Fruit fly (Drosophila melanogaster) whole organism, embryonic: Measurements from ENCODE around the gene Elp5.

Source experiments
- BtbVII ChIP-seq: fragments of 200-800 bp; sonication (Bioruptor generic); optimal IDR thresholded peaks from 3 replicates; lab custom pipeline; 2017; ENCODE audit warnings: missing biosample characterization, mild to moderate bottlenecking, missing genetic modification characterization
- CG11504 ChIP-seq: fragments of 200-800 bp; sonication (Bioruptor generic); optimal IDR thresholded peaks from 3 replicates; lab custom pipeline; 2019; ENCODE audit warnings: missing biosample characterization, mild to moderate bottlenecking, missing genetic modification characterization, moderate library complexity
- CG12219 ChIP-seq: fragments of 200-800 bp; sonication (Bioruptor generic); optimal IDR thresholded peaks from 3 replicates; lab custom pipeline; 2018; ENCODE audit warnings: missing biosample characterization, mild to moderate bottlenecking, missing genetic modification characterization
- CG12744 ChIP-seq: fragments of 200-800 bp; sonication (Bioruptor generic); optimal IDR thresholded peaks from 2 replicates; lab custom pipeline; 2016; ENCODE audit warnings: missing biosample characterization, missing genetic modification characterization
- CG12942 ChIP-seq: fragments of 200-800 bp; sonication (Bioruptor generic); optimal IDR thresholded peaks from 3 replicates; lab custom pipeline; 2016; ENCODE audit warnings: missing biosample characterization, missing genetic modification characterization
- CG14441 ChIP-seq: fragments of 200-800 bp; sonication (Bioruptor generic); IDR thresholded peaks from 2 replicates; pipeline ENCODE4 v1.3.6; 2022; ENCODE audit warnings: missing biosample characterization, missing genetic modification characterization
- CG14667 ChIP-seq: fragments of 200-800 bp; sonication (Bioruptor generic); IDR thresholded peaks from 2 replicates; pipeline ENCODE4 v1.3.6; 2022; ENCODE audit warnings: missing biosample characterization, missing genetic modification characterization
- CG16815 ChIP-seq: fragments of 200-800 bp; sonication (Bioruptor generic); optimal IDR thresholded peaks from 3 replicates; lab custom pipeline; 2017; ENCODE audit warnings: missing biosample characterization, mild to moderate bottlenecking, missing genetic modification characterization
- CG17361 ChIP-seq: fragments of 200-800 bp; sonication (Bioruptor generic); IDR thresholded peaks from 3 replicates; pipeline ENCODE4 v1.3.6; 2022; ENCODE audit warnings: missing biosample characterization, missing genetic modification characterization
- CG17829 ChIP-seq: fragments of 200-800 bp; optimal IDR thresholded peaks from 2 replicates; lab custom pipeline; 2019; ENCODE audit warnings: missing biosample characterization, mild to moderate bottlenecking, missing genetic modification characterization, moderate library complexity
- CG2120 ChIP-seq: fragments of 200-800 bp; sonication (Bioruptor generic); optimal IDR thresholded peaks from 3 replicates; lab custom pipeline; 2016; ENCODE audit warnings: missing biosample characterization, missing genetic modification characterization
- CG2678 ChIP-seq: fragments of 200-800 bp; sonication (Bioruptor generic); optimal IDR thresholded peaks from 3 replicates; lab custom pipeline; 2019; ENCODE audit warnings: missing biosample characterization, mild to moderate bottlenecking, missing genetic modification characterization, moderate library complexity
- CG2712 ChIP-seq: fragments of 200-800 bp; optimal IDR thresholded peaks from 3 replicates; lab custom pipeline; 2019; ENCODE audit warnings: missing biosample characterization, mild to moderate bottlenecking, missing genetic modification characterization, moderate library complexity
- CG32772 ChIP-seq: fragments of 200-800 bp; sonication (Bioruptor generic); IDR thresholded peaks from 2 replicates; pipeline ENCODE4 v1.3.6; 2022; ENCODE audit warnings: missing biosample characterization, missing genetic modification characterization
- CG4404 ChIP-seq: fragments of 200-800 bp; sonication (Bioruptor generic); IDR thresholded peaks from 2 replicates; pipeline ENCODE4 v1.3.6; 2022; ENCODE audit warnings: missing biosample characterization, missing genetic modification characterization
- CG6175 ChIP-seq: fragments of 200-800 bp; sonication (Bioruptor generic); IDR thresholded peaks from 3 replicates; pipeline ENCODE4 v1.3.6; 2022; ENCODE audit warnings: missing biosample characterization, missing genetic modification characterization
- CG6654 ChIP-seq: fragments of 200-800 bp; sonication (Bioruptor generic); optimal IDR thresholded peaks from 2 replicates; lab custom pipeline; 2017; ENCODE audit warnings: missing biosample characterization, mild to moderate bottlenecking, missing genetic modification characterization
- CG6854 ChIP-seq: fragments of 200-800 bp; sonication (Bioruptor generic); optimal IDR thresholded peaks from 3 replicates; lab custom pipeline; 2017; ENCODE audit warnings: missing biosample characterization, mild to moderate bottlenecking, missing genetic modification characterization
- CG8290 ChIP-seq, 3 experiments: fragments of 200-800 bp; sonication (Bioruptor generic); optimal IDR thresholded peaks; 2 replicates each; lab custom pipeline; 2016 to 2019; ENCODE audit warnings: missing biosample characterization in 3 of 3, missing genetic modification characterization in 3 of 3, mild to moderate bottlenecking in 2 of 3, moderate library complexity in 1 of 3
- CG9609 ChIP-seq: fragments of 200-800 bp; sonication (Bioruptor generic); optimal IDR thresholded peaks from 3 replicates; lab custom pipeline; 2016; ENCODE audit warnings: missing biosample characterization, missing genetic modification characterization
- H15 ChIP-seq: fragments of 200-800 bp; sonication (Bioruptor generic); IDR thresholded peaks from 3 replicates; pipeline ENCODE4 v1.3.6; 2022; ENCODE audit warnings: missing biosample characterization, missing genetic modification characterization
- HLH4C ChIP-seq: fragments of 200-800 bp; sonication (Bioruptor generic); IDR thresholded peaks from 3 replicates; pipeline ENCODE4 v1.3.6; 2022; ENCODE audit warnings: missing biosample characterization, missing genetic modification characterization; ENCODE audit not compliant: partially characterized antibody
- Hmr ChIP-seq: fragments of 200-800 bp; sonication (Bioruptor generic); optimal IDR thresholded peaks from 3 replicates; lab custom pipeline; 2017; ENCODE audit warnings: mild to moderate bottlenecking, missing biosample characterization, missing genetic modification reagents, missing genetic modification characterization
- Hr78 ChIP-seq, 2 experiments: fragments of 200-800 bp in 1 of 2; fragments of >200 bp in 1 of 2; sonication (Bioruptor generic) in 1 of 2; optimal IDR thresholded peaks; 2 replicates each; lab custom pipeline; 2017 to 2019; ENCODE audit warnings: missing biosample characterization in 2 of 2, missing genetic modification characterization in 2 of 2, mild to moderate bottlenecking in 1 of 2, moderate library complexity in 1 of 2
- Neu2 ChIP-seq: fragments of 200-800 bp; sonication (Bioruptor generic); optimal IDR thresholded peaks from 3 replicates; lab custom pipeline; 2016; ENCODE audit warnings: missing biosample characterization, missing genetic modification characterization, borderline replicate concordance
- Sin3A ChIP-seq: fragments of >200 bp; optimal IDR thresholded peaks from 2 replicates; lab custom pipeline; 2018
- cad ChIP-seq: fragments of >200 bp; optimal IDR thresholded peaks from 2 replicates; lab custom pipeline; 2017; ENCODE audit warnings: missing biosample characterization, missing genetic modification characterization
- dati ChIP-seq: fragments of 200-800 bp; sonication (Bioruptor generic); IDR thresholded peaks from 2 replicates; pipeline ENCODE4 v1.3.6; 2022; ENCODE audit warnings: missing biosample characterization, missing genetic modification characterization
- eyg ChIP-seq: fragments of 200-800 bp; sonication (Bioruptor generic); optimal IDR thresholded peaks from 3 replicates; lab custom pipeline; 2016; ENCODE audit warnings: missing biosample characterization, missing genetic modification characterization
- fu2 ChIP-seq: fragments of 200-800 bp; sonication (Bioruptor generic); optimal IDR thresholded peaks from 2 replicates; lab custom pipeline; 2016; ENCODE audit warnings: missing biosample characterization, missing genetic modification characterization
- grn ChIP-seq: fragments of 200-800 bp; sonication (Bioruptor generic); optimal IDR thresholded peaks from 3 replicates; lab custom pipeline; 2017; ENCODE audit warnings: missing biosample characterization, missing genetic modification characterization
- hkb ChIP-seq, 2 experiments: fragments of 200-800 bp in 1 of 2; fragments of >200 bp in 1 of 2; sonication (Bioruptor generic) in 1 of 2; IDR thresholded peaks in 1 of 2; optimal IDR thresholded peaks in 1 of 2; 2 replicates each; pipeline versions ENCODE4 v1.3.6 to Lab custom; 2017 to 2022; ENCODE audit warnings: missing biosample characterization in 1 of 2, missing genetic modification characterization in 1 of 2
- jigr1 ChIP-seq: fragments of 200-800 bp; sonication (Bioruptor generic); IDR thresholded peaks from 3 replicates; pipeline ENCODE4 v1.3.6; 2022; ENCODE audit warnings: missing biosample characterization, missing genetic modification characterization
- klu ChIP-seq: fragments of 200-800 bp; sonication (Bioruptor generic); IDR thresholded peaks from 2 replicates; pipeline ENCODE4 v1.3.6; 2022; ENCODE audit warnings: missing biosample characterization, missing genetic modification characterization
- lola ChIP-seq, 3 experiments: fragments of >200 bp in 2 of 3; fragments of 200-800 bp in 1 of 3; sonication (Bioruptor generic) in 1 of 3; optimal IDR thresholded peaks; 2 replicates each; lab custom pipeline; 2017 to 2019; ENCODE audit warnings: missing biosample characterization in 3 of 3, missing genetic modification characterization in 3 of 3, mild to moderate bottlenecking in 1 of 3, moderate library complexity in 1 of 3
- maf-S ChIP-seq: fragments of 200-800 bp; sonication (Bioruptor generic); optimal IDR thresholded peaks from 2 replicates; lab custom pipeline; 2016; ENCODE audit warnings: missing biosample characterization, missing genetic modification characterization
- mam ChIP-seq: fragments of 200-800 bp; sonication (Bioruptor generic); optimal IDR thresholded peaks from 3 replicates; lab custom pipeline; 2016; ENCODE audit warnings: missing biosample characterization, missing genetic modification characterization
- mld ChIP-seq: fragments of 200-800 bp; sonication (Bioruptor generic); IDR thresholded peaks from 3 replicates; pipeline ENCODE4 v1.3.6; 2022; ENCODE audit warnings: missing biosample characterization, missing genetic modification characterization; ENCODE audit not compliant: partially characterized antibody
- oc ChIP-seq: fragments of 200-800 bp; sonication (Bioruptor generic); optimal IDR thresholded peaks from 2 replicates; lab custom pipeline; 2018; ENCODE audit warnings: missing biosample characterization, mild to moderate bottlenecking, missing genetic modification characterization, moderate library complexity
- p53 ChIP-seq: fragments of 200-800 bp; sonication (Bioruptor generic); optimal IDR thresholded peaks from 2 replicates; lab custom pipeline; 2016; ENCODE audit warnings: missing biosample characterization, missing genetic modification characterization
- sc ChIP-seq, 3 experiments: fragments of >200 bp in 2 of 3; fragments of 200-800 bp in 1 of 3; sonication (Bioruptor generic) in 1 of 3; optimal IDR thresholded peaks; 2 replicates in 2 of 3; 3 replicates in 1 of 3; lab custom pipeline; 2017; ENCODE audit warnings: mild to moderate bottlenecking in 1 of 3, missing biosample characterization in 1 of 3, missing genetic modification characterization in 1 of 3, missing genetic modification reagents in 1 of 3
- seq ChIP-seq: fragments of 200-800 bp; sonication (Bioruptor generic); IDR thresholded peaks from 2 replicates; pipeline ENCODE4 v1.3.6; 2022; ENCODE audit warnings: missing biosample characterization, missing genetic modification characterization
- slou ChIP-seq: fragments of 200-800 bp; sonication (Bioruptor generic); optimal IDR thresholded peaks from 3 replicates; lab custom pipeline; 2016; ENCODE audit warnings: missing biosample characterization, missing genetic modification characterization
- sqz ChIP-seq: fragments of 200-800 bp; sonication (Bioruptor generic); optimal IDR thresholded peaks from 3 replicates; lab custom pipeline; 2018; ENCODE audit warnings: missing biosample characterization, mild to moderate bottlenecking, missing genetic modification characterization
- ssp ChIP-seq: fragments of 200-800 bp; sonication (Bioruptor generic); IDR thresholded peaks from 2 replicates; pipeline ENCODE4 v1.3.6; 2022; ENCODE audit warnings: missing biosample characterization, missing genetic modification characterization
- tap ChIP-seq: fragments of 200-800 bp; optimal IDR thresholded peaks from 3 replicates; lab custom pipeline; 2019; ENCODE audit warnings: missing biosample characterization, mild to moderate bottlenecking, missing genetic modification characterization, moderate library complexity
- tgo ChIP-seq: fragments of 200-800 bp; sonication (Bioruptor generic); IDR thresholded peaks from 3 replicates; pipeline ENCODE4 v1.3.6; 2022; ENCODE audit warnings: missing biosample characterization, missing genetic modification characterization
- ttk ChIP-seq: fragments of 200-800 bp; sonication (Bioruptor generic); IDR thresholded peaks from 2 replicates; pipeline ENCODE4 v2.1.2; 2022; ENCODE audit warnings: missing biosample characterization, missing genetic modification characterization
- z ChIP-seq: fragments of 200-800 bp; sonication (Bioruptor generic); IDR thresholded peaks from 3 replicates; pipeline ENCODE4 v1.3.6; 2022; ENCODE audit warnings: missing biosample characterization, missing genetic modification characterization
- zfh1 ChIP-seq: fragments of 200-800 bp; sonication (Bioruptor generic); IDR thresholded peaks from 3 replicates; pipeline ENCODE4 v1.3.6; 2022; ENCODE audit warnings: missing biosample characterization, missing genetic modification characterization

The Elp5 gene

DNA sequence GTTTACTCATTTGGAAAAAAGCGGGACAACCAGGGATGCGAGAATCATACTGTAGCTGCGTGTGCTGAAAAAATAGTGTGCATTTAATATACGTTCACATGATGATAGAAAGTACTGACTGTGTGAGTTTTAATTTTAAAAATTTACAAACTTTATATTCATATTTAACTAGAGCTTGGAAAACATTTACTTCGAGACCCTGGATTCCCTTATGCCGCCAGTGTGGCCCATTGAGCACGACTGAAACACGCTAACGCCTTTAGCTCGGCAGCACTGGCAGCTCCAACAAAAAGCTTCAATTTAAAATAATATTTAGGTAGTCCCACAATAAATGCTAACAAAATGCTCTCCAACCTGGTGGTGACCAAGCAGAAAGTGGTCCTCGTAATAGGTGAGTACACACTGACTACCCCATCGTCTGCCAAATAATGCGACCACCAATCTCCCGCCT, at the start of gene Elp5, which contains the start of gene CG1275 (continued):
- TF ChIP-seq CG12744 (peak; percentile 97), CG12942 (GFP tag; lab: Kevin White, UChicago) (peak; percentile 97), lola (GFP tag; optimal IDR thresholded peaks at IDR 0.05; lab: Kevin White, UChicago) (peak in 1 of 3 experiments; percentile 96), sqz (GFP tag; lab: Kevin White, UChicago) (peak; percentile 88), z (peak; percentile 86), eyg (GFP tag; lab: Kevin White, UChicago) (peak; percentile 94), fu2 (GFP tag; lab: Kevin White, UChicago) (peak; percentile 95), sc (optimal IDR thresholded peaks at IDR 0.05; lab: Kevin White, UChicago) (no peak), sc (GFP tag; optimal IDR thresholded peaks at IDR 0.05; lab: Kevin White, UChicago) (peak; percentile 95), dati (GFP tag; lab: Robert Waterston, UW) (peak; percentile 99), Neu2 (GFP tag; lab: Kevin White, UChicago) (peak; percentile 87), CG11504 (peak; percentile 96), CG4404 (peak; percentile 98), tap (tag; lab: Kevin White, UChicago) (peak; percentile 99), CG2678 (peak; percentile 99), CG32772 (peak; percentile 100), CG2120 (peak; percentile 99), CG17361 (GFP tag; lab: Robert Waterston, UW) (peak; percentile 99), mld (GFP tag; lab: Robert Waterston, UW) (no peak), CG6854 (GFP tag; lab: Kevin White, UChicago) (peak; percentile 88), ttk (GFP tag; lab: Robert Waterston, UW) (peak; percentile 99), oc (peak; percentile 97), klu (GFP tag; lab: Robert Waterston, UW) (peak; percentile 99), Hmr (peak; percentile 98), cad (GFP tag; lab: Kevin White, UChicago) (no peak), CG14441 (GFP tag; lab: Robert Waterston, UW) (peak; percentile 100), CG6654 (GFP tag; lab: Kevin White, UChicago) (peak; percentile 84), mam (GFP tag; lab: Kevin White, UChicago) (peak; percentile 97), CG2712 (peak; percentile 98), zfh1 (GFP tag; lab: Robert Waterston, UW) (peak; percentile 100), seq (peak; percentile 99)
- TF ChIP-seq, all 482 proteins: peak for 445

DNA sequence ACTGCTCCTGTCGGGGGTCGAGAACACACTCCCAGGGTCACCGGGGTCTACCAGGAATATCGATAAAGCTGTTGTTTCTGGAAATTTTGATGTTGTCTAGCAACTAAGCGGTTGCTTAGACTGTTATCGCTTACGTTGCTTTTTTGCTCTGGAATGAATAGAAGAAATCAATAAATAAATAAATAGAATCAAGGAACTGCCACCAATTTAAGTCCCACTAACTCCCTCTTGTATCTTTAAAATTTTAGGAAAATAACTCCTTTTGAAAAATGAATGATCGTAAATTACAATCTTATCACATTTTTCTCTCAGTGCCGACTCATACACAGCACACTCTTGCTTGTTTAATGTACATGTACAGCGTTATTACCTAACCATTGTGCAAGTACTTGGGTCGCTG, 44.9 kb upstream of the Elp5 start, which contains the start of gene CG15878:
Gene CG15878, minus strand, starts transcription at position 101 of the 400 bp plus-strand sequence.
- TF ChIP-seq H15 (no peak), CG9609 (no peak), grn (GFP tag; lab: Kevin White, UChicago) (no peak), CG12219 (GFP tag; lab: Kevin White, UChicago) (no peak), ssp (GFP tag; lab: Robert Waterston, UW) (no peak), CG6175 (no peak), p53 (GFP tag; lab: Kevin White, UChicago) (no peak), hkb (optimal IDR thresholded peaks at IDR 0.05; lab: Kevin White, UChicago) (no peak), hkb (GFP tag; IDR thresholded peaks at IDR 0.05; lab: Robert Waterston, UW) (no peak), slou (GFP tag; lab: Kevin White, UChicago) (no peak), HLH4C (GFP tag; lab: Robert Waterston, UW) (no peak), CG16815 (no peak), CG17829 (tag; lab: Kevin White, UChicago) (no peak), maf-S (GFP tag; lab: Kevin White, UChicago) (no peak), CG14667 (no peak), Sin3A (lab: Kevin White, UChicago) (no peak), Hr78 (GFP tag; optimal IDR thresholded peaks at IDR 0.05; lab: Kevin White, UChicago) (no peak), jigr1 (GFP tag; lab: Robert Waterston, UW) (no peak), CG8290 (GFP tag; optimal IDR thresholded peaks at IDR 0.05; lab: Kevin White, UChicago) (no peak), CG8290 (tag; optimal IDR thresholded peaks at IDR 0.05; lab: Kevin White, UChicago) (no peak), tgo (GFP tag; lab: Robert Waterston, UW) (no peak), BtbVII (GFP tag; lab: Kevin White, UChicago) (no peak)
